Worm (Caenorhabditis elegans): Measurements from ENCODE around the gene try-8.

DNA sequence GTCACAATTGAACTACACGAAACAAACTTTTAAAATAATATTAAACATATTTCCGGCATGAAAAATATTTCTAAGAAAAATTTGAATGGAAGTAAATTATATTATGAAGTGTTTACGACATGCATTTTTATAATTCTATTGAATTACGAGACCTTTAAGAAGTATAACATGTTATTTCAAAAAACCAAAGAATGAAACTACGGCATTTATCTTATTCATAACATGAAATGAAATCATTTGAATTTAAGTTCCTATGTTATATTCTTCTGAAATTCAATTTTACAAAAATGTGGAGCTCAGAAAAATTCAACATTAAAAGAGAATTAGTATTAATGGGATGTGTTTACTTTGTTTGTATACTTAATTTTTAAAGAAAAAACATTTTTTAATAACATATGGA is 23.1 kb downstream of the try-8 start, which contains the start of gene srw-71:
- TF ChIP-seq Y79H2A.3 (GFP tag; conservative IDR thresholded peaks at IDR 0.05): no peak
- TF ChIP-seq pha-4 (tag; optimal IDR thresholded peaks at IDR 0.05): no peak
- TF ChIP-seq ama-1 (optimal IDR thresholded peaks at IDR 0.05): no peak
- TF ChIP-seq ama-1 (GFP tag; optimal IDR thresholded peaks at IDR 0.05): no peak
- no peak for TF ChIP-seq ets-4 (GFP tag; optimal IDR thresholded peaks at IDR 0.05)
- TF ChIP-seq attf-6 (GFP tag; IDR thresholded peaks at IDR 0.05): no peak
- no peak for TF ChIP-seq ztf-26 (tag; optimal IDR thresholded peaks at IDR 0.05)
- TF ChIP-seq akir-1 (GFP tag; optimal IDR thresholded peaks at IDR 0.05): no peak
- no peak for TF ChIP-seq athp-1 (tag; optimal IDR thresholded peaks at IDR 0.05)
- TF ChIP-seq F33H1.4 (GFP tag; IDR thresholded peaks at IDR 0.05): no peak
- no peak for TF ChIP-seq unc-130 (GFP tag; optimal IDR thresholded peaks at IDR 0.05)
